Worm (Caenorhabditis elegans) whole organism, late embryonic: ENCODE results near the gene C56G2.5.

Source experiments
- C38D4.7 ChIP-seq: fragments of 200-800 bp; sonication (Bioruptor generic); optimal IDR thresholded peaks from 2 replicates; lab custom pipeline; 2018; ENCODE audit warnings: mild to moderate bottlenecking, missing genetic modification characterization, moderate library complexity, missing compliant biosample characterization
- F13H6.1 ChIP-seq: sonication (generic microtip); optimal IDR thresholded peaks from 2 replicates; lab custom pipeline; 2016; ENCODE audit warnings: missing genetic modification characterization, missing compliant biosample characterization
- K02D7.2 ChIP-seq: sonication (generic microtip); optimal IDR thresholded peaks from 2 replicates; lab custom pipeline; 2017; ENCODE audit warnings: mild to moderate bottlenecking, missing genetic modification characterization, missing compliant biosample characterization
- K09A11.1 ChIP-seq: sonication (generic microtip); optimal IDR thresholded peaks from 2 replicates; lab custom pipeline; 2017; ENCODE audit warnings: antibody characterized with exemption, mild to moderate bottlenecking, missing genetic modification characterization, missing compliant biosample characterization; ENCODE audit not compliant: insufficient read depth
- Y22D7AL.16 ChIP-seq: sonication (generic microtip); optimal IDR thresholded peaks from 2 replicates; lab custom pipeline; 2016; ENCODE audit warnings: missing genetic modification characterization, missing compliant biosample characterization
- ahr-1 ChIP-seq: sonication (generic microtip); optimal IDR thresholded peaks from 2 replicates; lab custom pipeline; 2016; ENCODE audit warnings: missing genetic modification characterization, missing compliant biosample characterization
- ama-1 ChIP-seq: fragments of 150-350 bp; optimal IDR thresholded peaks from 2 replicates; lab custom pipeline; 2014
- ceh-14 ChIP-seq: sonication (generic microtip); optimal IDR thresholded peaks from 2 replicates; lab custom pipeline; 2016; ENCODE audit warnings: missing genotype, missing genetic modification characterization, missing compliant biosample characterization
- ceh-18 ChIP-seq: sonication (generic microtip); optimal IDR thresholded peaks from 2 replicates; lab custom pipeline; 2016; ENCODE audit warnings: missing genetic modification characterization, missing compliant biosample characterization
- ceh-19 ChIP-seq: fragments of 200-800 bp; sonication (Bioruptor generic); optimal IDR thresholded peaks from 2 replicates; lab custom pipeline; 2018; ENCODE audit warnings: mild to moderate bottlenecking, missing genetic modification characterization, missing compliant biosample characterization
- ceh-22 ChIP-seq: sonication (generic microtip); optimal IDR thresholded peaks from 2 replicates; lab custom pipeline; 2017; ENCODE audit warnings: missing biosample characterization, missing genetic modification characterization
- ceh-30 ChIP-seq: fragments of 150-350 bp; optimal IDR thresholded peaks from 2 replicates; lab custom pipeline; 2014; ENCODE audit warnings: missing biosample characterization, missing genetic modification characterization
- ceh-31 ChIP-seq: sonication (generic microtip); optimal IDR thresholded peaks from 2 replicates; lab custom pipeline; 2016; ENCODE audit warnings: missing genetic modification characterization, missing compliant biosample characterization
- ceh-34 ChIP-seq: sonication (generic microtip); optimal IDR thresholded peaks from 2 replicates; lab custom pipeline; 2016; ENCODE audit warnings: mild to moderate bottlenecking, missing genetic modification characterization, missing compliant biosample characterization
- ceh-48 ChIP-seq: sonication (generic microtip); optimal IDR thresholded peaks from 2 replicates; lab custom pipeline; 2016; ENCODE audit warnings: missing genetic modification characterization, inconsistent platforms, missing compliant biosample characterization
- ceh-6 ChIP-seq: fragments of 200-800 bp; sonication (Bioruptor generic); optimal IDR thresholded peaks from 2 replicates; lab custom pipeline; 2018; ENCODE audit warnings: mild to moderate bottlenecking, missing genetic modification characterization, missing compliant biosample characterization
- ceh-9 ChIP-seq: sonication (generic microtip); optimal IDR thresholded peaks from 2 replicates; lab custom pipeline; 2016; ENCODE audit warnings: mild to moderate bottlenecking, missing genetic modification characterization, inconsistent platforms, missing compliant biosample characterization
- che-1 ChIP-seq: sonication (generic microtip); optimal IDR thresholded peaks from 2 replicates; lab custom pipeline; 2016; ENCODE audit warnings: mild to moderate bottlenecking, missing genetic modification characterization, missing compliant biosample characterization
- dmd-4 ChIP-seq: sonication (generic microtip); optimal IDR thresholded peaks from 2 replicates; lab custom pipeline; 2016; ENCODE audit warnings: borderline replicate concordance, missing genetic modification characterization, missing compliant biosample characterization
- elt-4 ChIP-seq: sonication (generic microtip); optimal IDR thresholded peaks from 2 replicates; lab custom pipeline; 2016; ENCODE audit warnings: missing genetic modification characterization, missing compliant biosample characterization
- ets-4 ChIP-seq: sonication (generic microtip); optimal IDR thresholded peaks from 2 replicates; lab custom pipeline; 2016; ENCODE audit warnings: missing genetic modification characterization, missing compliant biosample characterization
- eyg-1 ChIP-seq: sonication (generic microtip); optimal IDR thresholded peaks from 2 replicates; lab custom pipeline; 2016; ENCODE audit warnings: missing genotype, missing genetic modification characterization, missing compliant biosample characterization
- fax-1 ChIP-seq: sonication (generic microtip); optimal IDR thresholded peaks from 2 replicates; lab custom pipeline; 2016; ENCODE audit warnings: missing genotype, missing genetic modification characterization, missing compliant biosample characterization
- fkh-10 ChIP-seq: fragments of 150-350 bp; optimal IDR thresholded peaks from 2 replicates; lab custom pipeline; 2014; ENCODE audit warnings: missing biosample characterization, missing genetic modification reagents, missing genetic modification characterization
- fkh-6 ChIP-seq: sonication (generic microtip); optimal IDR thresholded peaks from 2 replicates; lab custom pipeline; 2016; ENCODE audit warnings: missing genetic modification characterization, missing compliant biosample characterization
- gmeb-2 ChIP-seq: sonication (generic microtip); optimal IDR thresholded peaks from 2 replicates; lab custom pipeline; 2016; ENCODE audit warnings: missing genetic modification characterization, inconsistent platforms, missing compliant biosample characterization
- hlh-15 ChIP-seq: sonication (generic microtip); optimal IDR thresholded peaks from 2 replicates; lab custom pipeline; 2016; ENCODE audit warnings: missing genetic modification characterization, missing compliant biosample characterization
- hlh-30 ChIP-seq: sonication (generic microtip); optimal IDR thresholded peaks from 2 replicates; lab custom pipeline; 2017; ENCODE audit warnings: antibody characterized with exemption, missing genetic modification characterization, missing compliant biosample characterization; ENCODE audit not compliant: insufficient read depth
- madf-2 ChIP-seq: sonication (generic microtip); optimal IDR thresholded peaks from 2 replicates; lab custom pipeline; 2017; ENCODE audit warnings: missing genetic modification characterization, missing compliant biosample characterization
- nfya-1 ChIP-seq: sonication (generic microtip); optimal IDR thresholded peaks from 2 replicates; lab custom pipeline; 2017; ENCODE audit warnings: missing genetic modification characterization, mild to moderate bottlenecking, missing compliant biosample characterization, antibody characterized with exemption, moderate library complexity
- nhr-11 ChIP-seq: fragments of 150-350 bp; optimal IDR thresholded peaks from 2 replicates; lab custom pipeline; 2014; ENCODE audit warnings: missing biosample characterization, missing genetic modification characterization
- nhr-232 ChIP-seq: sonication (generic microtip); optimal IDR thresholded peaks from 2 replicates; lab custom pipeline; 2016; ENCODE audit warnings: missing genetic modification characterization, missing compliant biosample characterization
- npax-4 ChIP-seq: sonication (generic microtip); optimal IDR thresholded peaks from 2 replicates; lab custom pipeline; 2016; ENCODE audit warnings: missing genetic modification characterization, missing compliant biosample characterization
- odd-2 ChIP-seq: sonication (generic microtip); optimal IDR thresholded peaks from 2 replicates; lab custom pipeline; 2017; ENCODE audit warnings: antibody characterized with exemption, mild to moderate bottlenecking, missing genetic modification characterization, missing compliant biosample characterization
- pag-3 ChIP-seq: sonication (generic microtip); optimal IDR thresholded peaks from 2 replicates; lab custom pipeline; 2016; ENCODE audit warnings: missing compliant biosample characterization, missing genetic modification characterization, borderline replicate concordance
- pat-9 ChIP-seq: fragments of 200-800 bp; sonication (Bioruptor generic); optimal IDR thresholded peaks from 2 replicates; lab custom pipeline; 2018; ENCODE audit warnings: mild to moderate bottlenecking, missing genetic modification characterization, moderate library complexity, missing compliant biosample characterization
- pax-1 ChIP-seq: fragments of 150-350 bp; optimal IDR thresholded peaks from 2 replicates; lab custom pipeline; 2014; ENCODE audit warnings: missing biosample characterization, missing genetic modification characterization
- pqm-1 ChIP-seq: sonication (generic microtip); optimal IDR thresholded peaks from 2 replicates; lab custom pipeline; 2016; ENCODE audit warnings: missing genetic modification characterization, missing compliant biosample characterization
- pros-1 ChIP-seq: fragments of 150-350 bp; optimal IDR thresholded peaks from 2 replicates; lab custom pipeline; 2014; ENCODE audit warnings: missing biosample characterization, missing genetic modification reagents, missing genetic modification characterization
- ref-2 ChIP-seq: sonication (generic microtip); optimal IDR thresholded peaks from 2 replicates; lab custom pipeline; 2016; ENCODE audit warnings: missing genetic modification characterization, missing compliant biosample characterization
- sdc-2 ChIP-seq: sonication (generic microtip); optimal IDR thresholded peaks from 2 replicates; lab custom pipeline; 2016; ENCODE audit warnings: missing genotype, missing genetic modification characterization, missing compliant biosample characterization
- sox-2 ChIP-seq: fragments of 200-800 bp; sonication (Bioruptor generic); IDR thresholded peaks from 2 replicates; pipeline ENCODE4 v1.3.6; 2022; ENCODE audit warnings: missing genetic modification reagents, missing genetic modification characterization, missing compliant biosample characterization
- sox-4 ChIP-seq: sonication (generic microtip); optimal IDR thresholded peaks from 2 replicates; lab custom pipeline; 2017; ENCODE audit warnings: mild to moderate bottlenecking, missing genetic modification characterization, inconsistent platforms, missing compliant biosample characterization
- tbx-2 ChIP-seq: sonication (generic microtip); optimal IDR thresholded peaks from 2 replicates; lab custom pipeline; 2016; ENCODE audit warnings: missing genetic modification characterization, missing compliant biosample characterization
- unc-42 ChIP-seq: sonication (generic microtip); optimal IDR thresholded peaks from 2 replicates; lab custom pipeline; 2016; ENCODE audit warnings: missing genotype, missing genetic modification characterization, missing compliant biosample characterization
- unc-55 ChIP-seq: sonication (generic microtip); optimal IDR thresholded peaks from 2 replicates; lab custom pipeline; 2017; ENCODE audit warnings: missing biosample characterization, missing genetic modification reagents, missing genetic modification characterization
- unc-86 ChIP-seq: sonication (generic microtip); optimal IDR thresholded peaks from 2 replicates; lab custom pipeline; 2016; ENCODE audit warnings: missing genetic modification characterization, missing compliant biosample characterization
- zip-5 ChIP-seq: sonication (generic microtip); optimal IDR thresholded peaks from 2 replicates; lab custom pipeline; 2016; ENCODE audit warnings: missing genetic modification characterization, missing compliant biosample characterization
- ztf-16 ChIP-seq: sonication (generic microtip); optimal IDR thresholded peaks from 2 replicates; lab custom pipeline; 2017; ENCODE audit warnings: missing genetic modification characterization, missing compliant biosample characterization

The C56G2.5 gene

DNA sequence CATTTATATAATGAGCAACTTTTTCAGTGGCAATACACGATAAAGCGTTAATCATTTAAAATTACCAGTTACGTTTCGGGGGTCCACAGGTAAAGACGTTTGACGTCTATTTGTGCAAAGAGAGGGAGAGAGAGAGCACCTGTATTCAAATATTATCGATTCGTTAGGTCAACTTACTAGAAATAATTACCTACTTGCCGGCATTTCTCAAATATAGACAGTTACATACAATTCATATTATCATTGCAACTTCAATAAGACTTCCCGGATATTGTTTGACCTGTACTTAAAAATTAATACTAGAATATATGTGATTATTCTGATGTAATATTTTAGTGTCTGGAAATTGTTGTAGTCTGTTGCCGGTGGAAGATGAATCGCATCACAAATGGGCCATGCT is 38.1 kb downstream of the C56G2.5 start, which contains the start of gene gadr-3:
Gene gadr-3 (minus strand): TSS at position 101 of the 400 bp plus-strand sequence.
- TF ChIP-seq elt-4, result no peak
- TF ChIP-seq tbx-2, result no peak
- no peak for TF ChIP-seq ets-4
- no peak for TF ChIP-seq nhr-232 (tag; lab: Kevin White, UChicago)
- TF ChIP-seq sox-2 (GFP tag; lab: Robert Waterston, UW), result no peak
- TF ChIP-seq ceh-14, result no peak
- TF ChIP-seq K09A11.1 (tag; lab: Kevin White, UChicago), result no peak
- TF ChIP-seq gmeb-2 (tag; lab: Kevin White, UChicago), result no peak
- TF ChIP-seq pax-1 (tag; lab: Kevin White, UChicago), result no peak
- no peak for TF ChIP-seq Y22D7AL.16 (tag; lab: Kevin White, UChicago)
- TF ChIP-seq, all 69 proteins: peak for 0

ce11 chrIII:6283024-6283423 is 41.0 kb downstream of the C56G2.5 start:
- TF ChIP-seq npax-4 (tag; lab: Kevin White, UChicago) (no peak), hlh-15 (no peak), zip-5 (tag; lab: Kevin White, UChicago) (no peak), K02D7.2 (tag; lab: Kevin White, UChicago) (no peak), pag-3 (tag; lab: Kevin White, UChicago) (no peak), ceh-19 (GFP tag; lab: Kevin White, UChicago) (no peak), unc-55 (GFP tag; lab: Kevin White, UChicago) (no peak), eyg-1 (tag; lab: Kevin White, UChicago) (no peak), pqm-1 (tag; lab: Kevin White, UChicago) (no peak), ceh-18 (tag; lab: Kevin White, UChicago) (no peak), fax-1 (tag; lab: Kevin White, UChicago) (no peak), ceh-6 (GFP tag; lab: Kevin White, UChicago) (no peak), fkh-10 (GFP tag; lab: Kevin White, UChicago) (no peak), ahr-1 (no peak), ceh-14 (no peak), ets-4 (no peak), unc-86 (tag; lab: Kevin White, UChicago) (no peak), ceh-34 (tag; lab: Kevin White, UChicago) (no peak), F13H6.1 (tag; lab: Kevin White, UChicago) (no peak), nhr-11 (tag; lab: Kevin White, UChicago) (no peak)

- peak; percentile 51 for TF ChIP-seq tbx-2
- peak; percentile 54 for TF ChIP-seq madf-2 (tag; lab: Kevin White, UChicago)
- TF ChIP-seq ref-2 (tag; lab: Kevin White, UChicago), result peak; percentile 70
- no peak for TF ChIP-seq pag-3 (tag; lab: Kevin White, UChicago)
- no peak for TF ChIP-seq dmd-4 (tag; lab: Kevin White, UChicago)
- no peak for TF ChIP-seq sox-4 (tag; lab: Kevin White, UChicago)
- peak; percentile 79 for TF ChIP-seq pros-1
- no peak for TF ChIP-seq odd-2 (tag; lab: Kevin White, UChicago)
- peak; percentile 29 for TF ChIP-seq ceh-14
- TF ChIP-seq ceh-18 (tag; lab: Kevin White, UChicago), result peak; percentile 77
- TF ChIP-seq fkh-6 (tag; lab: Kevin White, UChicago), result peak; percentile 40
- no peak for TF ChIP-seq ceh-22
- TF ChIP-seq ceh-30, result no peak
- TF ChIP-seq ceh-48 (tag; lab: Kevin White, UChicago), result peak; percentile 4
- TF ChIP-seq pat-9 (tag; lab: Kevin White, UChicago), result no peak
- TF ChIP-seq ahr-1, result no peak
- peak; percentile 76 for TF ChIP-seq nfya-1
- peak; percentile 74 for TF ChIP-seq hlh-30 (tag; lab: Kevin White, UChicago)
- TF ChIP-seq unc-42 (tag; lab: Kevin White, UChicago), result peak; percentile 37
- no peak for TF ChIP-seq che-1
- no peak for TF ChIP-seq ztf-16 (tag; lab: Kevin White, UChicago)
- TF ChIP-seq ceh-9, result no peak
- no peak for TF ChIP-seq pqm-1 (tag; lab: Kevin White, UChicago)
- no peak for TF ChIP-seq elt-4
- TF ChIP-seq pax-1 (tag; lab: Kevin White, UChicago), result no peak
- TF ChIP-seq K02D7.2 (tag; lab: Kevin White, UChicago), result no peak
- peak; percentile 68 for TF ChIP-seq ceh-34 (tag; lab: Kevin White, UChicago)
- peak; percentile 15 for TF ChIP-seq sdc-2 (tag; lab: Kevin White, UChicago)
- TF ChIP-seq C38D4.7 (GFP tag; lab: Kevin White, UChicago), result no peak
- TF ChIP-seq ama-1, result peak; percentile 59
- TF ChIP-seq eyg-1 (tag; lab: Kevin White, UChicago), result no peak
- TF ChIP-seq ceh-31 (tag; lab: Kevin White, UChicago), result peak; percentile 79
Measured at ce11 chrIII:6280070-6280596, 43.9 kb downstream of the C56G2.5 start, which contains the start of gene hmg-1.2. TSS of gene hmg-1.2 (plus strand) at chrIII:6280380.
